Worm (Caenorhabditis elegans) whole organism, young adult: ENCODE measurements around the gene C35B1.5.

Experiments used
- B0019.2 ChIP-seq: fragments of 200-800 bp; sonication (Bioruptor generic); conservative IDR thresholded peaks from 2 replicates; pipeline ENCODE4 v1.3.6; 2022; ENCODE audit warnings: missing genetic modification reagents, missing genetic modification characterization, missing compliant biosample characterization
- B0336.3 ChIP-seq: fragments of 200-800 bp; sonication (Bioruptor generic); IDR thresholded peaks from 2 replicates; pipeline ENCODE4 v1.3.6; 2022; ENCODE audit warnings: missing genetic modification characterization, missing compliant biosample characterization
- C06A6.2 ChIP-seq: fragments of 200-800 bp; sonication (Bioruptor generic); conservative IDR thresholded peaks from 2 replicates; pipeline ENCODE4 v1.3.6; 2022; ENCODE audit warnings: missing genetic modification characterization, missing compliant biosample characterization
- D2030.7 ChIP-seq: fragments of 200-800 bp; sonication (Bioruptor generic); IDR thresholded peaks from 2 replicates; pipeline ENCODE4 v1.3.6; 2022; ENCODE audit warnings: missing genetic modification reagents, missing genetic modification characterization, missing compliant biosample characterization
- F10E7.11 ChIP-seq: sonication (generic microtip); optimal IDR thresholded peaks from 2 replicates; lab custom pipeline; 2017; ENCODE audit warnings: mild to moderate bottlenecking, missing genetic modification characterization, moderate library complexity, missing compliant biosample characterization
- F23B12.7 ChIP-seq: sonication (generic microtip); optimal IDR thresholded peaks from 2 replicates; lab custom pipeline; 2017; ENCODE audit warnings: missing genetic modification characterization, mild to moderate bottlenecking, missing compliant biosample characterization, antibody characterized with exemption, moderate library complexity; ENCODE audit not compliant: insufficient read depth
- F52B5.7 ChIP-seq: sonication (generic microtip); optimal IDR thresholded peaks from 2 replicates; lab custom pipeline; 2016; ENCODE audit warnings: mild to moderate bottlenecking, missing genetic modification characterization, missing compliant biosample characterization
- F57A8.1 ChIP-seq: fragments of 200-800 bp; sonication (Bioruptor generic); optimal IDR thresholded peaks from 2 replicates; lab custom pipeline; 2018; ENCODE audit warnings: mild to moderate bottlenecking, missing genetic modification characterization, moderate library complexity, missing compliant biosample characterization
- T07F8.4 ChIP-seq: sonication (generic microtip); optimal IDR thresholded peaks from 2 replicates; lab custom pipeline; 2016; ENCODE audit warnings: mild to moderate bottlenecking, missing genetic modification characterization, moderate library complexity, missing compliant biosample characterization
- Y53F4B.3 ChIP-seq: fragments of 200-800 bp; sonication (Bioruptor generic); IDR thresholded peaks from 2 replicates; pipeline ENCODE4 v1.3.6; 2022; ENCODE audit warnings: missing genetic modification reagents, missing genetic modification characterization, missing compliant biosample characterization
- Y53G8AR.9 ChIP-seq: fragments of 200-800 bp; sonication (Bioruptor generic); conservative IDR thresholded peaks from 2 replicates; pipeline ENCODE4 v1.3.6; 2022; ENCODE audit warnings: missing genetic modification reagents, missing genetic modification characterization, missing compliant biosample characterization
- Y79H2A.3 ChIP-seq: fragments of 200-800 bp; sonication (Bioruptor generic); conservative IDR thresholded peaks from 2 replicates; pipeline ENCODE4 v1.3.6; 2022; ENCODE audit warnings: missing genetic modification reagents, missing genetic modification characterization, missing compliant biosample characterization
- aptf-2 ChIP-seq: fragments of 200-800 bp; sonication (Bioruptor generic); conservative IDR thresholded peaks from 2 replicates; pipeline ENCODE4 v1.3.6; 2022; ENCODE audit warnings: missing genetic modification reagents, missing genetic modification characterization, missing compliant biosample characterization
- atf-7 ChIP-seq: sonication (generic microtip); optimal IDR thresholded peaks from 2 replicates; lab custom pipeline; 2017; ENCODE audit warnings: mild to moderate bottlenecking, missing genetic modification characterization, missing compliant biosample characterization
- athp-1 ChIP-seq: sonication (generic microtip); optimal IDR thresholded peaks from 2 replicates; lab custom pipeline; 2017; ENCODE audit warnings: mild to moderate bottlenecking, missing genetic modification characterization, missing compliant biosample characterization
- attf-6 ChIP-seq: fragments of 200-800 bp; sonication (Bioruptor generic); IDR thresholded peaks from 2 replicates; pipeline ENCODE4 v1.3.6; 2022; ENCODE audit warnings: missing genetic modification reagents, missing genetic modification characterization, missing compliant biosample characterization
- bed-2 ChIP-seq: fragments of 200-800 bp; sonication (Bioruptor generic); IDR thresholded peaks from 2 replicates; pipeline ENCODE4 v1.3.6; 2022; ENCODE audit warnings: missing genetic modification reagents, missing genetic modification characterization, missing compliant biosample characterization
- cebp-1 ChIP-seq, 2 experiments: fragments of 200-800 bp in 1 of 2; sonication (Bioruptor generic) in 1 of 2; sonication (generic microtip) in 1 of 2; IDR thresholded peaks in 1 of 2; optimal IDR thresholded peaks in 1 of 2; 2 replicates each; pipeline versions ENCODE4 v1.3.6 to Lab custom; 2017 to 2022; ENCODE audit warnings: missing compliant biosample characterization in 2 of 2, missing genetic modification characterization in 2 of 2, mild to moderate bottlenecking in 1 of 2, missing genetic modification reagents in 1 of 2, moderate library complexity in 1 of 2
- ceh-40 ChIP-seq: fragments of 200-800 bp; sonication (Bioruptor generic); IDR thresholded peaks from 2 replicates; pipeline ENCODE4 v1.3.6; 2022; ENCODE audit warnings: missing genetic modification characterization, missing compliant biosample characterization
- ceh-79 ChIP-seq: sonication (generic microtip); optimal IDR thresholded peaks from 2 replicates; lab custom pipeline; 2017; ENCODE audit warnings: mild to moderate bottlenecking, missing genetic modification characterization, missing compliant biosample characterization
- ceh-91 ChIP-seq: fragments of 200-800 bp; sonication (Bioruptor generic); IDR thresholded peaks from 2 replicates; pipeline ENCODE4 v1.3.6; 2022; ENCODE audit warnings: missing genetic modification reagents, missing genetic modification characterization, missing compliant biosample characterization
- chd-7 ChIP-seq: sonication (generic microtip); optimal IDR thresholded peaks from 2 replicates; lab custom pipeline; 2016; ENCODE audit warnings: mild to moderate bottlenecking, missing genetic modification characterization, moderate library complexity, missing compliant biosample characterization
- dpff-1 ChIP-seq: sonication (generic microtip); optimal IDR thresholded peaks from 2 replicates; lab custom pipeline; 2017; ENCODE audit warnings: mild to moderate bottlenecking, missing genetic modification characterization, missing compliant biosample characterization
- dpl-1 ChIP-seq: fragments of 150-350 bp; optimal IDR thresholded peaks from 2 replicates; lab custom pipeline; 2014; ENCODE audit warnings: missing biosample characterization, missing genetic modification reagents, missing genetic modification characterization
- egl-18 ChIP-seq: fragments of 200-800 bp; sonication (Bioruptor generic); IDR thresholded peaks from 2 replicates; pipeline ENCODE4 v1.3.6; 2022; ENCODE audit warnings: missing genetic modification reagents, missing genetic modification characterization, missing compliant biosample characterization
- gei-17 ChIP-seq: fragments of 200-800 bp; sonication (Bioruptor generic); optimal IDR thresholded peaks from 2 replicates; lab custom pipeline; 2018; ENCODE audit warnings: mild to moderate bottlenecking, missing genetic modification characterization, missing compliant biosample characterization
- him-1 ChIP-seq: sonication (generic microtip); optimal IDR thresholded peaks from 2 replicates; lab custom pipeline; 2016; ENCODE audit warnings: missing genotype, missing genetic modification reagents, missing genetic modification characterization, missing compliant biosample characterization
- hmg-1.2 ChIP-seq: fragments of 200-800 bp; sonication (Bioruptor generic); IDR thresholded peaks from 2 replicates; pipeline ENCODE4 v1.3.6; 2022; ENCODE audit warnings: missing genetic modification reagents, missing genetic modification characterization, missing compliant biosample characterization
- hrde-1 ChIP-seq: sonication (generic microtip); optimal IDR thresholded peaks from 2 replicates; lab custom pipeline; 2016; ENCODE audit warnings: missing genetic modification characterization, mild to moderate bottlenecking, missing compliant biosample characterization, moderate library complexity, missing genotype, missing genetic modification reagents, borderline replicate concordance
- hsf-1 ChIP-seq: fragments of 200-800 bp; sonication (Bioruptor generic); IDR thresholded peaks from 2 replicates; pipeline ENCODE4 v1.3.6; 2022; ENCODE audit warnings: missing genetic modification reagents, missing genetic modification characterization, missing compliant biosample characterization
- lin-26 ChIP-seq: fragments of 200-800 bp; sonication (Bioruptor generic); IDR thresholded peaks from 2 replicates; pipeline ENCODE4 v1.3.6; 2022; ENCODE audit warnings: missing genetic modification reagents, missing genetic modification characterization, missing compliant biosample characterization
- lsy-27 ChIP-seq: sonication (generic microtip); optimal IDR thresholded peaks from 2 replicates; lab custom pipeline; 2017; ENCODE audit warnings: missing genetic modification characterization, mild to moderate bottlenecking, missing compliant biosample characterization, antibody characterized with exemption, missing genotype, borderline replicate concordance; ENCODE audit not compliant: insufficient read depth
- madf-8 ChIP-seq: fragments of 200-800 bp; sonication (Bioruptor generic); conservative IDR thresholded peaks from 2 replicates; pipeline ENCODE4 v1.3.6; 2022; ENCODE audit warnings: missing genetic modification reagents, missing genetic modification characterization, missing compliant biosample characterization
- mes-4 ChIP-seq: sonication (generic microtip); optimal IDR thresholded peaks from 2 replicates; lab custom pipeline; 2016; ENCODE audit warnings: missing genotype, missing genetic modification characterization, missing compliant biosample characterization
- nfyb-1 ChIP-seq: fragments of 200-800 bp; sonication (Bioruptor generic); IDR thresholded peaks from 2 replicates; pipeline ENCODE4 v1.3.6; 2022; ENCODE audit warnings: missing genetic modification reagents, missing genetic modification characterization, missing compliant biosample characterization
- nhr-120 ChIP-seq: fragments of 200-800 bp; sonication (Bioruptor generic); IDR thresholded peaks from 2 replicates; pipeline ENCODE4 v1.3.6; 2022; ENCODE audit warnings: missing genetic modification characterization, missing compliant biosample characterization
- pbrm-1 ChIP-seq: fragments of 200-800 bp; sonication (Bioruptor generic); IDR thresholded peaks from 2 replicates; pipeline ENCODE4 v1.3.6; 2022; ENCODE audit warnings: missing genetic modification reagents, missing genetic modification characterization, missing compliant biosample characterization
- pha-4 ChIP-seq: fragments of 150-350 bp; sonication (generic microtip); optimal IDR thresholded peaks from 2 replicates; lab custom pipeline; 2014; ENCODE audit warnings: missing biosample characterization, missing genetic modification reagents, missing genetic modification characterization
- rec-8 ChIP-seq, 2 experiments: sonication (generic microtip); optimal IDR thresholded peaks; 2 replicates each; lab custom pipeline; 2016; ENCODE audit warnings: mild to moderate bottlenecking in 2 of 2, missing genetic modification characterization in 2 of 2, missing genetic modification reagents in 2 of 2, missing genotype in 2 of 2, missing biosample characterization in 1 of 2, missing compliant biosample characterization in 1 of 2, moderate library complexity in 1 of 2
- snpc-1.1 ChIP-seq: sonication (generic microtip); optimal IDR thresholded peaks from 2 replicates; lab custom pipeline; 2017; ENCODE audit warnings: missing genetic modification characterization, mild to moderate bottlenecking, missing compliant biosample characterization, antibody characterized with exemption, moderate library complexity, missing genotype, missing genetic modification reagents; ENCODE audit not compliant: insufficient read depth
- snpc-3.4 ChIP-seq: sonication (generic microtip); optimal IDR thresholded peaks from 2 replicates; lab custom pipeline; 2017; ENCODE audit warnings: missing genetic modification characterization, mild to moderate bottlenecking, missing compliant biosample characterization, antibody characterized with exemption, moderate library complexity, missing genotype, missing genetic modification reagents
- somi-1 ChIP-seq: fragments of 200-800 bp; sonication (Bioruptor generic); optimal IDR thresholded peaks from 2 replicates; lab custom pipeline; 2018; ENCODE audit warnings: mild to moderate bottlenecking, missing genetic modification characterization, missing compliant biosample characterization
- sptf-2 ChIP-seq: fragments of 200-800 bp; sonication (Bioruptor generic); optimal IDR thresholded peaks from 2 replicates; lab custom pipeline; 2018; ENCODE audit warnings: mild to moderate bottlenecking, missing genetic modification characterization, missing compliant biosample characterization
- tlf-1 ChIP-seq: fragments of 200-800 bp; sonication (Bioruptor generic); optimal IDR thresholded peaks from 2 replicates; lab custom pipeline; 2018; ENCODE audit warnings: mild to moderate bottlenecking, missing genetic modification characterization, missing compliant biosample characterization
- ztf-25 ChIP-seq: fragments of 200-800 bp; sonication (Bioruptor generic); IDR thresholded peaks from 2 replicates; pipeline ENCODE4 v1.3.6; 2022; ENCODE audit warnings: missing genetic modification reagents, missing genetic modification characterization, missing compliant biosample characterization
- ztf-6 ChIP-seq: fragments of 200-800 bp; sonication (Bioruptor generic); IDR thresholded peaks from 2 replicates; pipeline ENCODE4 v1.3.6; 2022; ENCODE audit warnings: missing genetic modification reagents, missing genetic modification characterization, missing compliant biosample characterization

C35B1.5 gene

ce11 chrIV:4049398-4049998, 34.5 kb downstream of the C35B1.5 start, which contains the start of gene pcn-1 (continued):
- TF ChIP-seq sptf-2 (GFP tag; lab: Kevin White, UChicago), result no peak
- peak; percentile 97 for TF ChIP-seq D2030.7 (GFP tag; lab: Robert Waterston, UW)
- TF ChIP-seq F10E7.11 (tag; lab: Kevin White, UChicago), result peak; percentile 62
- TF ChIP-seq ztf-6 (GFP tag; lab: Robert Waterston, UW), result peak; percentile 81; the same call in 1 of the 2 replicates
- peak; percentile 85 for TF ChIP-seq gei-17
- peak; percentile 97 for TF ChIP-seq pbrm-1 (GFP tag; lab: Robert Waterston, UW)
- TF ChIP-seq madf-8, result peak; percentile 96
- TF ChIP-seq chd-7 (tag; lab: Kevin White, UChicago), result peak; percentile 89
- TF ChIP-seq nhr-120, result no peak
- TF ChIP-seq egl-18, result peak; percentile 80
- TF ChIP-seq ztf-25, result no peak
- TF ChIP-seq snpc-3.4 (tag; lab: Kevin White, UChicago), result peak; percentile 86
- TF ChIP-seq lin-26 (GFP tag; lab: Robert Waterston, UW), result no peak
- peak; percentile 79 for TF ChIP-seq cebp-1 (GFP tag; IDR thresholded peaks at IDR 0.05; lab: Robert Waterston, UW)
- peak; percentile 93 for TF ChIP-seq cebp-1 (tag; optimal IDR thresholded peaks at IDR 0.05; lab: Kevin White, UChicago)
- TF ChIP-seq atf-7 (tag; lab: Kevin White, UChicago), result peak; percentile 91
- TF ChIP-seq lsy-27 (tag; lab: Kevin White, UChicago), result peak; percentile 12
- peak; percentile 89 for TF ChIP-seq somi-1 (GFP tag; lab: Kevin White, UChicago)
- peak; percentile 91 for TF ChIP-seq hsf-1 (GFP tag; lab: Robert Waterston, UW)
- TF ChIP-seq athp-1 (tag; lab: Kevin White, UChicago), result peak; percentile 98
- TF ChIP-seq hmg-1.2, result peak; percentile 85
- peak; percentile 86 for TF ChIP-seq hrde-1 (tag; lab: Kevin White, UChicago)
- peak; percentile 72 for TF ChIP-seq snpc-1.1 (tag; lab: Kevin White, UChicago)
- peak; percentile 41 for TF ChIP-seq ceh-79
- no peak for TF ChIP-seq Y53F4B.3 (GFP tag; lab: Robert Waterston, UW)
- peak; percentile 90 for TF ChIP-seq bed-2
- TF ChIP-seq Y53G8AR.9 (GFP tag; lab: Robert Waterston, UW), result peak; percentile 98
- peak; percentile 76 for TF ChIP-seq F23B12.7 (tag; lab: Kevin White, UChicago)
- TF ChIP-seq rec-8 (tag; optimal IDR thresholded peaks at IDR 0.05; lab: Kevin White, UChicago), result peak in 1 of 2 experiments; percentile 9
- peak; percentile 96 for TF ChIP-seq ceh-91 (GFP tag; lab: Robert Waterston, UW)
- peak; percentile 84 for TF ChIP-seq attf-6
- peak; percentile 98 for TF ChIP-seq tlf-1 (GFP tag; lab: Kevin White, UChicago)
- TF ChIP-seq B0019.2, result peak; percentile 87
- TF ChIP-seq Y79H2A.3, result peak; percentile 86
- peak; percentile 24 for TF ChIP-seq dpff-1 (tag; lab: Kevin White, UChicago)
- TF ChIP-seq T07F8.4, result no peak
- TF ChIP-seq C06A6.2 (GFP tag; lab: Robert Waterston, UW), result peak; percentile 84
- TF ChIP-seq pha-4, result peak; percentile 61
- TF ChIP-seq B0336.3 (GFP tag; lab: Robert Waterston, UW), result peak; percentile 99
- TF ChIP-seq him-1 (tag; lab: Kevin White, UChicago), result peak; percentile 86
- peak; percentile 24 for TF ChIP-seq F52B5.7
- TF ChIP-seq dpl-1 (GFP tag; lab: Kevin White, UChicago), result peak; percentile 99
- peak; percentile 75; the same call in 1 of the 2 replicates for TF ChIP-seq aptf-2
- no peak for TF ChIP-seq F57A8.1 (GFP tag; lab: Kevin White, UChicago)
- TF ChIP-seq mes-4, result no peak
- TF ChIP-seq ceh-40 (GFP tag; lab: Robert Waterston, UW), result no peak
- TF ChIP-seq nfyb-1 (GFP tag; lab: Robert Waterston, UW), result peak; percentile 96
